Fruit fly (Drosophila melanogaster): ENCODE results near the gene Abd-B.

Abd-B gene

DNA sequence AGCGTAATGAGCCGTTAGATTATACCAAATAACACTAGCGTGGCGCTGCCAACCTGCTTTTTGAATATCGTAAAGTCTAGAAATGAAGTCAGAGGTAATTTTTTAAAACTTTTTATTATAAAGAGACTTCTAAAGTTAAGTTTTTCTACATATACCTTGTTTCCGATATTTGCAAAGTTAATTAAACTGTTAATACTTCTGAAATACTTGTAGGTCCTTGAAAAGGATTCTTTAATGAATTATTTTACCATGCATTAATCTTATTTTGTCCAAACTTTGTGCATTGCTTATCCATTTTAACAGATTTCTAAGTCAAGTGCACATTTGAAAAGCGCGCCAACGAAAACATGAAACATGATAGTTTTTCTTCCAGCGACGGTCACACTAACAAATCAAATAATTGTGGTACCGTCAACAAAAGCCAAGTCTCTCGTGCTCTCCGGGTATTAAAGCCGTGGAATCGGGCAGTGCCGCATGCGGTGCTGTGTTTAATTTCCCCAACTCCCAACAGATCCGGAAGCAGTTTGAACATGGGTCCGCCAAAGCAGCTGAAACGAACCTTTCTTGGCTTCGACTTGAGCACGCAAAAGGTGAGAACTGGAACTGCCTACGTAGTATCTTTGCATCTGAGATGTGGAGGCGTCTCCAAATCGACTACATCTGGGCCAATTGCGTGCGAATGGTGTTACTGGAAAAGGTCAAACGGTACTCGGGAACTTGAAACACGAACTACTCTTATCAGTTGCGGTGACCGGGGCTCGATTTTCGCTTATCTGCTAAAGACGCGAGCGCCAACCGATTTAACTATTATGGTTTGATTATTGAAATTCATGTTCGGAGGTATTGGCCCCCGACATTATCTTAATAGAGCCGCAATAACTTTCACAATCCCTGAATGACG is 24.3 kb upstream of the Abd-B start, which contains the start of the genes EMC2A and CG3534 (continued):
- no peak for TF ChIP-seq CG10274 (GFP tag; optimal IDR thresholded peaks at IDR 0.05)
- no peak for TF ChIP-seq Mes4 (GFP tag; optimal IDR thresholded peaks at IDR 0.05)
- peak; percentile 15 for TF ChIP-seq CG4617 (GFP tag; optimal IDR thresholded peaks at IDR 0.05; ENCODE audit: borderline replicate concordance)
- peak; percentile 86 for TF ChIP-seq sens (GFP tag)
- no peak for TF ChIP-seq CG34224 (GFP tag; IDR thresholded peaks at IDR 0.05; ENCODE audit: partially characterized antibody)
- no peak for TF ChIP-seq cwo (GFP tag; optimal IDR thresholded peaks at IDR 0.05)
- TF ChIP-seq Hmx (GFP tag; optimal IDR thresholded peaks at IDR 0.05): peak; percentile 42
- TF ChIP-seq eve (GFP tag; optimal IDR thresholded peaks at IDR 0.05): no peak
- TF ChIP-seq corto (GFP tag; optimal IDR thresholded peaks at IDR 0.05): no peak
- no peak for TF ChIP-seq CG6254 (GFP tag; optimal IDR thresholded peaks at IDR 0.05)
- TF ChIP-seq Dad (GFP tag; optimal IDR thresholded peaks at IDR 0.05): no peak
- TF ChIP-seq CG9876 (GFP tag; optimal IDR thresholded peaks at IDR 0.05): no peak
- no peak for TF ChIP-seq jing (GFP tag; optimal IDR thresholded peaks at IDR 0.05)
- TF ChIP-seq Ets97D (GFP tag; optimal IDR thresholded peaks at IDR 0.05): peak; percentile 34
- no peak for TF ChIP-seq Dbx (GFP tag; IDR thresholded peaks at IDR 0.05)
- no peak for TF ChIP-seq CG12391 (tag; optimal IDR thresholded peaks at IDR 0.05)
- TF ChIP-seq CG1647 (GFP tag; optimal IDR thresholded peaks at IDR 0.05): no peak
- peak; percentile 14; the same call in 1 of the 2 replicates for TF ChIP-seq CG6689 (GFP tag; IDR thresholded peaks at IDR 0.05)
- no peak; the same call in 1 of the 2 replicates for TF ChIP-seq CG4730 (GFP tag; IDR thresholded peaks at IDR 0.05)
- TF ChIP-seq amos (GFP tag; IDR thresholded peaks at IDR 0.05; ENCODE audit: partially characterized antibody): no peak
- TF ChIP-seq Nf-YC (tag; optimal IDR thresholded peaks at IDR 0.05): peak; percentile 25
- peak in 1 of 2 experiments; percentile 56 for TF ChIP-seq Eip74EF (GFP tag; optimal IDR thresholded peaks at IDR 0.05)
- TF ChIP-seq grau (tag; optimal IDR thresholded peaks at IDR 0.05): no peak
- peak; percentile 43 for TF ChIP-seq CG10267 (tag; optimal IDR thresholded peaks at IDR 0.05)
- no peak for TF ChIP-seq Doc3 (GFP tag; IDR thresholded peaks at IDR 0.05; ENCODE audit: partially characterized antibody)
- TF ChIP-seq nerfin-1 (tag; optimal IDR thresholded peaks at IDR 0.05): no peak
- no peak for TF ChIP-seq B-H1 (GFP tag; IDR thresholded peaks at IDR 0.05)
- TF ChIP-seq CG16815 (GFP tag; optimal IDR thresholded peaks at IDR 0.05): no peak
- no peak for TF ChIP-seq inv (GFP tag; IDR thresholded peaks at IDR 0.05; ENCODE audit: partially characterized antibody)
- TF ChIP-seq CG10462 (GFP tag; optimal IDR thresholded peaks at IDR 0.05): no peak
- TF ChIP-seq Med (GFP tag): no peak
- no peak for TF ChIP-seq disco-r (GFP tag; optimal IDR thresholded peaks at IDR 0.05)
- no peak for TF ChIP-seq chinmo (GFP tag; IDR thresholded peaks at IDR 0.05; ENCODE audit: partially characterized antibody)
- no peak; the same call in 2 of the 3 replicates for TF ChIP-seq CG17361 (GFP tag; IDR thresholded peaks at IDR 0.05)
- TF ChIP-seq nau (GFP tag; optimal IDR thresholded peaks at IDR 0.05): no peak
- TF ChIP-seq CG11696 (GFP tag; IDR thresholded peaks at IDR 0.05): no peak
- no peak for TF ChIP-seq ash1 (GFP tag; optimal IDR thresholded peaks at IDR 0.05)
- no peak for TF ChIP-seq CG1024 (GFP tag; IDR thresholded peaks at IDR 0.05)
- TF ChIP-seq CG7839 (tag; optimal IDR thresholded peaks at IDR 0.05): peak; percentile 54
- TF ChIP-seq gce (GFP tag; IDR thresholded peaks at IDR 0.05): no peak
- no peak for TF ChIP-seq stc (GFP tag; IDR thresholded peaks at IDR 0.05)
- 0 out of 4 replicates have a peak, but pooled peaks have one; percentile 16 for TF ChIP-seq Dll (GFP tag; IDR thresholded peaks at IDR 0.05; ENCODE audit: partially characterized antibody)
- peak; percentile 51 for TF ChIP-seq CG17829 (tag; optimal IDR thresholded peaks at IDR 0.05)
- no peak for TF ChIP-seq E2f2 (GFP tag; IDR thresholded peaks at IDR 0.05)
- TF ChIP-seq CG32767 (GFP tag; IDR thresholded peaks at IDR 0.05): no peak
- no peak for TF ChIP-seq CG8281 (tag; optimal IDR thresholded peaks at IDR 0.05)
- no peak for TF ChIP-seq CG3281 (GFP tag; optimal IDR thresholded peaks at IDR 0.05)
- TF ChIP-seq BEAF-32 (GFP tag; optimal IDR thresholded peaks at IDR 0.05): peak; percentile 10

All from whole organism, embryonic.